Worm (Caenorhabditis elegans) whole organism, late embryonic: ENCODE measurements around the gene srbc-38.

ENCODE experiments used
- C08G9.2 ChIP-seq: sonication (generic microtip); optimal IDR thresholded peaks from 2 replicates; lab custom pipeline; 2016; ENCODE audit warnings: mild to moderate bottlenecking, missing genetic modification characterization, moderate library complexity, missing compliant biosample characterization
- C38D4.7 ChIP-seq: fragments of 200-800 bp; sonication (Bioruptor generic); optimal IDR thresholded peaks from 2 replicates; lab custom pipeline; 2018; ENCODE audit warnings: mild to moderate bottlenecking, missing genetic modification characterization, moderate library complexity, missing compliant biosample characterization
- F13H6.1 ChIP-seq: sonication (generic microtip); optimal IDR thresholded peaks from 2 replicates; lab custom pipeline; 2016; ENCODE audit warnings: missing genetic modification characterization, missing compliant biosample characterization
- T23F11.4 ChIP-seq: fragments of 200-800 bp; sonication (Bioruptor generic); optimal IDR thresholded peaks from 2 replicates; lab custom pipeline; 2018; ENCODE audit warnings: mild to moderate bottlenecking, missing genetic modification characterization, missing compliant biosample characterization
- Y22D7AL.16 ChIP-seq: sonication (generic microtip); optimal IDR thresholded peaks from 2 replicates; lab custom pipeline; 2016; ENCODE audit warnings: missing genetic modification characterization, missing compliant biosample characterization
- ceh-14 ChIP-seq: sonication (generic microtip); optimal IDR thresholded peaks from 2 replicates; lab custom pipeline; 2016; ENCODE audit warnings: missing genotype, missing genetic modification characterization, missing compliant biosample characterization
- ceh-18 ChIP-seq: sonication (generic microtip); optimal IDR thresholded peaks from 2 replicates; lab custom pipeline; 2016; ENCODE audit warnings: missing genetic modification characterization, missing compliant biosample characterization
- ceh-2 ChIP-seq: sonication (generic microtip); optimal IDR thresholded peaks from 2 replicates; lab custom pipeline; 2016; ENCODE audit warnings: missing genotype, missing genetic modification characterization, missing compliant biosample characterization
- ceh-22 ChIP-seq: sonication (generic microtip); optimal IDR thresholded peaks from 2 replicates; lab custom pipeline; 2017; ENCODE audit warnings: missing biosample characterization, missing genetic modification characterization
- ceh-31 ChIP-seq: sonication (generic microtip); optimal IDR thresholded peaks from 2 replicates; lab custom pipeline; 2016; ENCODE audit warnings: missing genetic modification characterization, missing compliant biosample characterization
- ceh-34 ChIP-seq: sonication (generic microtip); optimal IDR thresholded peaks from 2 replicates; lab custom pipeline; 2016; ENCODE audit warnings: mild to moderate bottlenecking, missing genetic modification characterization, missing compliant biosample characterization
- ceh-45 ChIP-seq: fragments of 200-800 bp; sonication (Bioruptor generic); IDR thresholded peaks from 2 replicates; pipeline ENCODE4 v1.3.6; 2022; ENCODE audit warnings: missing genetic modification reagents, missing genetic modification characterization, missing compliant biosample characterization
- ceh-6 ChIP-seq: fragments of 200-800 bp; sonication (Bioruptor generic); optimal IDR thresholded peaks from 2 replicates; lab custom pipeline; 2018; ENCODE audit warnings: mild to moderate bottlenecking, missing genetic modification characterization, missing compliant biosample characterization
- che-1 ChIP-seq: sonication (generic microtip); optimal IDR thresholded peaks from 2 replicates; lab custom pipeline; 2016; ENCODE audit warnings: mild to moderate bottlenecking, missing genetic modification characterization, missing compliant biosample characterization
- dve-1 ChIP-seq: sonication (generic microtip); optimal IDR thresholded peaks from 2 replicates; lab custom pipeline; 2017; ENCODE audit warnings: antibody characterized with exemption, mild to moderate bottlenecking, missing genetic modification characterization, missing compliant biosample characterization
- elt-2 ChIP-seq: sonication (generic microtip); optimal IDR thresholded peaks from 2 replicates; lab custom pipeline; 2016; ENCODE audit warnings: missing genetic modification reagents, missing genetic modification characterization, missing compliant biosample characterization
- elt-4 ChIP-seq: sonication (generic microtip); optimal IDR thresholded peaks from 2 replicates; lab custom pipeline; 2016; ENCODE audit warnings: missing genetic modification characterization, missing compliant biosample characterization
- ets-4 ChIP-seq: sonication (generic microtip); optimal IDR thresholded peaks from 2 replicates; lab custom pipeline; 2016; ENCODE audit warnings: missing genetic modification characterization, missing compliant biosample characterization
- eyg-1 ChIP-seq: sonication (generic microtip); optimal IDR thresholded peaks from 2 replicates; lab custom pipeline; 2016; ENCODE audit warnings: missing genotype, missing genetic modification characterization, missing compliant biosample characterization
- hlh-30 ChIP-seq: sonication (generic microtip); optimal IDR thresholded peaks from 2 replicates; lab custom pipeline; 2017; ENCODE audit warnings: antibody characterized with exemption, missing genetic modification characterization, missing compliant biosample characterization; ENCODE audit not compliant: insufficient read depth
- lim-6 ChIP-seq: sonication (generic microtip); optimal IDR thresholded peaks from 2 replicates; lab custom pipeline; 2016; ENCODE audit warnings: missing genetic modification characterization, missing compliant biosample characterization
- lin-11 ChIP-seq: fragments of 200-800 bp; sonication (Bioruptor generic); optimal IDR thresholded peaks from 2 replicates; lab custom pipeline; 2018; ENCODE audit warnings: mild to moderate bottlenecking, missing genetic modification characterization, missing compliant biosample characterization
- madf-2 ChIP-seq: sonication (generic microtip); optimal IDR thresholded peaks from 2 replicates; lab custom pipeline; 2017; ENCODE audit warnings: missing genetic modification characterization, missing compliant biosample characterization
- nfya-1 ChIP-seq: sonication (generic microtip); optimal IDR thresholded peaks from 2 replicates; lab custom pipeline; 2017; ENCODE audit warnings: missing genetic modification characterization, mild to moderate bottlenecking, missing compliant biosample characterization, antibody characterized with exemption, moderate library complexity
- npax-4 ChIP-seq: sonication (generic microtip); optimal IDR thresholded peaks from 2 replicates; lab custom pipeline; 2016; ENCODE audit warnings: missing genetic modification characterization, missing compliant biosample characterization
- odd-2 ChIP-seq: sonication (generic microtip); optimal IDR thresholded peaks from 2 replicates; lab custom pipeline; 2017; ENCODE audit warnings: antibody characterized with exemption, mild to moderate bottlenecking, missing genetic modification characterization, missing compliant biosample characterization
- pha-4 ChIP-seq: fragments of 150-350 bp; optimal IDR thresholded peaks from 2 replicates; lab custom pipeline; 2018; ENCODE audit warnings: missing biosample characterization, missing genetic modification reagents, missing genetic modification characterization
- pqm-1 ChIP-seq: sonication (generic microtip); optimal IDR thresholded peaks from 2 replicates; lab custom pipeline; 2016; ENCODE audit warnings: missing genetic modification characterization, missing compliant biosample characterization
- ref-2 ChIP-seq: sonication (generic microtip); optimal IDR thresholded peaks from 2 replicates; lab custom pipeline; 2016; ENCODE audit warnings: missing genetic modification characterization, missing compliant biosample characterization
- rnt-1 ChIP-seq: sonication (generic microtip); optimal IDR thresholded peaks from 2 replicates; lab custom pipeline; 2016; ENCODE audit warnings: missing genetic modification characterization, missing compliant biosample characterization
- sdc-2 ChIP-seq: sonication (generic microtip); optimal IDR thresholded peaks from 2 replicates; lab custom pipeline; 2016; ENCODE audit warnings: missing genotype, missing genetic modification characterization, missing compliant biosample characterization
- syd-9 ChIP-seq: sonication (generic microtip); optimal IDR thresholded peaks from 2 replicates; lab custom pipeline; 2016; ENCODE audit warnings: mild to moderate bottlenecking, missing genetic modification characterization, moderate library complexity, missing compliant biosample characterization
- tbx-2 ChIP-seq: sonication (generic microtip); optimal IDR thresholded peaks from 2 replicates; lab custom pipeline; 2016; ENCODE audit warnings: missing genetic modification characterization, missing compliant biosample characterization
- ttx-3 ChIP-seq: sonication (generic microtip); optimal IDR thresholded peaks from 2 replicates; lab custom pipeline; 2016; ENCODE audit warnings: missing genetic modification reagents, missing genetic modification characterization, missing compliant biosample characterization
- unc-3 ChIP-seq, 2 experiments: fragments of 200-800 bp in 1 of 2; sonication (Bioruptor generic) in 1 of 2; sonication (generic microtip) in 1 of 2; conservative IDR thresholded peaks in 1 of 2; optimal IDR thresholded peaks in 1 of 2; 2 replicates each; pipeline versions ENCODE4 v1.3.6 to Lab custom; 2016 to 2022; ENCODE audit warnings: missing compliant biosample characterization in 2 of 2, missing genetic modification characterization in 2 of 2, missing genetic modification reagents in 1 of 2
- unc-42 ChIP-seq: sonication (generic microtip); optimal IDR thresholded peaks from 2 replicates; lab custom pipeline; 2016; ENCODE audit warnings: missing genotype, missing genetic modification characterization, missing compliant biosample characterization
- unc-55 ChIP-seq: sonication (generic microtip); optimal IDR thresholded peaks from 2 replicates; lab custom pipeline; 2017; ENCODE audit warnings: missing biosample characterization, missing genetic modification reagents, missing genetic modification characterization
- unc-86 ChIP-seq: sonication (generic microtip); optimal IDR thresholded peaks from 2 replicates; lab custom pipeline; 2016; ENCODE audit warnings: missing genetic modification characterization, missing compliant biosample characterization

The srbc-38 gene

DNA sequence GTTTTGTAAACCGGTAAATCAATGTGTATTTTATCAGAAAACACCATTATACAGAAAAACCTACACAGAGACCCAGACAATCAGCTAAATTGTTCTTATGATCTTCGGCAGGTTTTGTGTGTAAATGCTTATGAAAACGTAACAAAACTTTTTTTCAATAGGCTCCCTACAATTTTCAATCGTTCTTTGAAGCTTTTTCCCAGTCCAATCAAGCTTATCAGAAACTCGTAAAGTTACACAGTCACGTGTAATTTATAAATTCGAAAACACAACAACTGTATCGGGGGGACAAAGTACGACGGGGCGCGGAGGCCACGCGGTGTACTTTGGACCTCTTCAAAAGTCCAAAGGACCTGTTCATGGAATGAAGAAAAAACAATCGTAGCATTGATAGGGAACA is 23.2 kb downstream of the srbc-38 start:
- TF ChIP-seq C38D4.7 (GFP tag; lab: Kevin White, UChicago) (no peak), hlh-30 (tag; lab: Kevin White, UChicago) (peak; percentile 7)

DNA sequence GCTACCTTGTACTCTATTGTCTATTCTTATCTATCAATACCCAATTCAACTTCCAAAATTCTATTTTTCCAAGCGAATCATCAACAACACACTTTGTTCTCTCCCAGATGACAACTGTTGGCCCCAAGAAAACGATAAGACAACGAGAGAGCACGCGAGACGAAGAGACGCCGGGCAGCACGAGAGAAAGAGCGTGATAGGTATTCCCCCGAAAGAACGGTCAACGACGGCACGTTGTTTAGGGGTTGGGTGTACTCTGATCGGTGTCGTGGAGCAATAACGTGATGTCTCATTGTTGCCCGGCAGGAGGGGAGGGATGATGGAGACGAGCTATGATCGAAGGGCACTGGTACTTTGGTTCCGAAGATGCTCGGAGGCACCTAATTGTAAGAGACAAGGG is 24.3 kb downstream of the srbc-38 start:
- TF ChIP-seq F13H6.1 (tag; lab: Kevin White, UChicago) (peak; percentile 49), ceh-18 (tag; lab: Kevin White, UChicago) (peak; percentile 94), pha-4 (tag; lab: Kevin White, UChicago) (no peak), ceh-31 (tag; lab: Kevin White, UChicago) (no peak), unc-42 (tag; lab: Kevin White, UChicago) (no peak), lim-6 (tag; lab: Kevin White, UChicago) (no peak), ceh-6 (GFP tag; lab: Kevin White, UChicago) (no peak), unc-55 (GFP tag; lab: Kevin White, UChicago) (peak; percentile 95), elt-2 (tag; lab: Kevin White, UChicago) (peak; percentile 80), madf-2 (tag; lab: Kevin White, UChicago) (no peak), ceh-14 (no peak), T23F11.4 (GFP tag; lab: Kevin White, UChicago) (no peak), ceh-34 (tag; lab: Kevin White, UChicago) (peak; percentile 22), rnt-1 (tag; lab: Kevin White, UChicago) (peak; percentile 88), dve-1 (tag; lab: Kevin White, UChicago) (peak; percentile 5), ttx-3 (tag; lab: Kevin White, UChicago) (no peak), elt-4 (tag; lab: Kevin White, UChicago) (no peak), hlh-30 (tag; lab: Kevin White, UChicago) (peak; percentile 91), syd-9 (peak; percentile 17), tbx-2 (tag; lab: Kevin White, UChicago) (peak; percentile 66), ets-4 (tag; lab: Kevin White, UChicago) (peak; percentile 32), C08G9.2 (tag; lab: Kevin White, UChicago) (no peak), pqm-1 (tag; lab: Kevin White, UChicago) (peak; percentile 83), nfya-1 (tag; lab: Kevin White, UChicago) (peak; percentile 78), npax-4 (tag; lab: Kevin White, UChicago) (no peak)

DNA sequence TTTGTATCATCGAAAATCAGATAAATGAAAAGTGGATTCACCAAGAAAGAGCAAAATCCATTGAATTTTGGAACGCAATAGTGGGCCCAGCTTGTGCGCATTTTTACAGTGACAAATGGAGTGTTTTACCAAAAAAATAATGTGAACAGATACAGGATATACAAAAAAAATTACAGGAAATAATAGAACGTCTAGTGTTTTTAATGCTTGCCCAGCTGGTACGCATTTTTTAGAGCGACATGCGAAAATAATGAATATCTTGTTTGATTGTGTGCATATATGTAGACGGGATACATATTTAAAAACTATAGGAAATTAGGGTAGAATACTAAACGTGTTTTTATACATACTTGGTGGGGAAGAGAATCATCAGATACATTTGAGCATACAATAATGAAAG is 29.2 kb downstream of the srbc-38 start, which contains the start of gene srj-25:
srj-25 (minus strand) TSS at position 101 of the 400 bp plus-strand sequence.
- TF ChIP-seq sdc-2 (tag; lab: Kevin White, UChicago) (no peak), ceh-22 (tag; lab: Kevin White, UChicago) (no peak), che-1 (tag; lab: Kevin White, UChicago) (no peak)

DNA sequence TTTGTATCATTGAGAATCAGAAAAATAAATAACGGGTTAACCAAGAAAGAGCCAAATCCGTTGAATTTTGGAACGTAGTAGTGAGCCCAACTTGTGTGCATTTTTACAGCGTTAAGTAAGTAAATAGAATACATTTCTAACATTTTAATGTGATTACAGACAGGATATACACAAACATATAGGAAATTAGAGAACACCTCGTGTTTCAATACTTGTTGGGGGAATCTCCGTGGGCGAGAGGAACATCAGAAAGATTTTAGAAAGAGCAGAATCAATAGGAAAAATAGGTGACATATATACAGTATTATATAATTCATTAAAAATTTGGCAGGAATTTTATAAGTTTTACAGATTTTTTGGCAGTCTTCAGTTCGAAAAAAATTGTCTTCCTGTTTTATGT is 31.8 kb downstream of the srbc-38 start, which contains the start of gene srj-24:
srj-24 (minus strand) TSS at position 101 of the 400 bp plus-strand sequence.
- no peak for TF ChIP-seq unc-86 (tag; lab: Kevin White, UChicago)
- no peak for TF ChIP-seq ref-2 (tag; lab: Kevin White, UChicago)
- no peak for TF ChIP-seq F13H6.1 (tag; lab: Kevin White, UChicago)
- no peak for TF ChIP-seq ets-4 (tag; lab: Kevin White, UChicago)
- TF ChIP-seq, all 69 proteins: peak for 0

DNA sequence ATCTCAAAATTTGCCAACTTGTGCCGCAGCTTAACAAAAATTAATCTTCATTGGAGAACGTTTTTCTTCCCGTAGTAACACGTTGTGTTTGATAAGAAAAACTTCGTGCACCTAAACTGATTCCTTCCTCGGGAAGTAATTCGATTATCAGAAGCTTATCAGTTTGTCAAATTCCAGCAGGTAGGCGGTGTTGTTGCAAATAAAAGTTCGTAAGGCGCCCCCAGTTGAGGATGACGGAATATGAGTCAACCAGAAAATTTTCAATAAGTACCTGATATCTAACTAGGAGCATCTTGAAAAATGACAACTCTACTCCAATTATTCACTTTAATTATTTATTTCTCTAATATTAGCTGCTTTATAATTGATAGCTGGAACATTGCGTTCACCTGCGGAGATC is 34.8 kb downstream of the srbc-38 start, which contains the start of gene C05E4.7:
C05E4.7 (plus strand) TSS at position 301 of the 400 bp plus-strand sequence.
- no peak for TF ChIP-seq Y22D7AL.16
- no peak for TF ChIP-seq unc-3 (GFP tag; conservative IDR thresholded peaks at IDR 0.05; lab: Robert Waterston, UW)
- TF ChIP-seq unc-3 (tag; optimal IDR thresholded peaks at IDR 0.05; lab: Kevin White, UChicago) = no peak
- TF ChIP-seq unc-86 (tag; lab: Kevin White, UChicago) = no peak
- no peak for TF ChIP-seq unc-55 (GFP tag; lab: Kevin White, UChicago)
- no peak for TF ChIP-seq ceh-45 (GFP tag; lab: Robert Waterston, UW)
- TF ChIP-seq eyg-1 (tag; lab: Kevin White, UChicago) = no peak
- no peak for TF ChIP-seq lin-11 (tag; lab: Kevin White, UChicago)
- TF ChIP-seq ceh-2 (tag; lab: Kevin White, UChicago) = no peak
- TF ChIP-seq odd-2 = no peak
- no peak for TF ChIP-seq pqm-1 (tag; lab: Kevin White, UChicago)
- TF ChIP-seq, all 69 proteins: peak for 0
